Fruit fly (Drosophila melanogaster) whole organism, embryonic: ENCODE results near the gene CG4393.
A peak's percentile ranks its signal among the peaks of the same experiment; 100 is the strongest.

Source experiments
- Ada2b ChIP-seq: fragments of 200-800 bp; sonication (Bioruptor generic); IDR thresholded peaks from 2 replicates; pipeline ENCODE4 v1.3.6; 2022; ENCODE audit warnings: missing biosample characterization, missing genetic modification characterization
- Antp ChIP-seq: fragments of 200-800 bp; sonication (Bioruptor generic); optimal IDR thresholded peaks from 3 replicates; lab custom pipeline; 2016; ENCODE audit warnings: missing biosample characterization, missing genetic modification characterization
- CG11696 ChIP-seq: fragments of 200-800 bp; sonication (Bioruptor generic); IDR thresholded peaks from 2 replicates; pipeline ENCODE4 v1.3.6; 2022; ENCODE audit warnings: missing biosample characterization, missing genetic modification characterization
- CG1603 ChIP-seq: fragments of 200-800 bp; sonication (Bioruptor generic); optimal IDR thresholded peaks from 2 replicates; lab custom pipeline; 2019; ENCODE audit warnings: missing biosample characterization, mild to moderate bottlenecking, missing genetic modification characterization, moderate library complexity
- CG16779 ChIP-seq: fragments of 200-800 bp; sonication (Bioruptor generic); IDR thresholded peaks from 2 replicates; pipeline ENCODE4 v1.3.6; 2022; ENCODE audit warnings: missing biosample characterization, missing genetic modification characterization
- CG2120 ChIP-seq: fragments of 200-800 bp; sonication (Bioruptor generic); optimal IDR thresholded peaks from 3 replicates; lab custom pipeline; 2016; ENCODE audit warnings: missing biosample characterization, missing genetic modification characterization
- CG2678 ChIP-seq: fragments of 200-800 bp; sonication (Bioruptor generic); optimal IDR thresholded peaks from 3 replicates; lab custom pipeline; 2019; ENCODE audit warnings: missing biosample characterization, mild to moderate bottlenecking, missing genetic modification characterization, moderate library complexity
- CG3065 ChIP-seq: fragments of 200-800 bp; sonication (Bioruptor generic); optimal IDR thresholded peaks from 2 replicates; lab custom pipeline; 2016; ENCODE audit warnings: missing biosample characterization, missing genetic modification characterization
- CG31224 ChIP-seq: fragments of 200-800 bp; sonication (Bioruptor generic); IDR thresholded peaks from 2 replicates; pipeline ENCODE4 v1.3.6; 2022; ENCODE audit warnings: missing biosample characterization, missing genetic modification characterization
- CG4404 ChIP-seq: fragments of 200-800 bp; sonication (Bioruptor generic); IDR thresholded peaks from 2 replicates; pipeline ENCODE4 v1.3.6; 2022; ENCODE audit warnings: missing biosample characterization, missing genetic modification characterization
- CG6689 ChIP-seq: fragments of 200-800 bp; sonication (Bioruptor generic); IDR thresholded peaks from 2 replicates; pipeline ENCODE4 v1.3.6; 2022; ENCODE audit warnings: missing biosample characterization, missing genetic modification characterization
- CG8290 ChIP-seq, 3 experiments: fragments of 200-800 bp; sonication (Bioruptor generic); optimal IDR thresholded peaks; 2 replicates each; lab custom pipeline; 2016 to 2019; ENCODE audit warnings: missing biosample characterization in 3 of 3, missing genetic modification characterization in 3 of 3, mild to moderate bottlenecking in 2 of 3, moderate library complexity in 1 of 3
- CG9609 ChIP-seq: fragments of 200-800 bp; sonication (Bioruptor generic); optimal IDR thresholded peaks from 3 replicates; lab custom pipeline; 2016; ENCODE audit warnings: missing biosample characterization, missing genetic modification characterization
- CG9932 ChIP-seq: fragments of 200-800 bp; sonication (Bioruptor generic); IDR thresholded peaks from 2 replicates; pipeline ENCODE4 v1.3.6; 2022; ENCODE audit warnings: missing biosample characterization, missing genetic modification characterization
- CHES-1-like ChIP-seq: fragments of 200-800 bp; sonication (Bioruptor generic); optimal IDR thresholded peaks from 2 replicates; lab custom pipeline; 2016; ENCODE audit warnings: missing biosample characterization, missing genetic modification characterization
- D19A ChIP-seq: fragments of 200-800 bp; optimal IDR thresholded peaks from 3 replicates; lab custom pipeline; 2019; ENCODE audit warnings: missing biosample characterization, mild to moderate bottlenecking, missing genetic modification characterization, moderate library complexity
- E2f1 ChIP-seq: fragments of 200-800 bp; sonication (Bioruptor generic); IDR thresholded peaks from 2 replicates; pipeline ENCODE4 v1.3.6; 2022; ENCODE audit warnings: missing biosample characterization, missing genetic modification characterization
- Fer3 ChIP-seq: fragments of 200-800 bp; sonication (Bioruptor generic); optimal IDR thresholded peaks from 2 replicates; lab custom pipeline; 2018; ENCODE audit warnings: missing biosample characterization, mild to moderate bottlenecking, missing genetic modification characterization, moderate library complexity
- Gug ChIP-seq: fragments of 200-800 bp; sonication (Bioruptor generic); IDR thresholded peaks from 4 replicates; pipeline ENCODE4 v1.3.6; 2022; ENCODE audit warnings: missing biosample characterization, missing genetic modification characterization
- HLHmδ ChIP-seq: fragments of 200-800 bp; sonication (Bioruptor generic); optimal IDR thresholded peaks from 2 replicates; lab custom pipeline; 2018; ENCODE audit warnings: missing biosample characterization, mild to moderate bottlenecking, missing genetic modification characterization, moderate library complexity
- Hr78 ChIP-seq, 2 experiments: fragments of 200-800 bp in 1 of 2; fragments of >200 bp in 1 of 2; sonication (Bioruptor generic) in 1 of 2; optimal IDR thresholded peaks; 2 replicates each; lab custom pipeline; 2017 to 2019; ENCODE audit warnings: missing biosample characterization in 2 of 2, missing genetic modification characterization in 2 of 2, mild to moderate bottlenecking in 1 of 2, moderate library complexity in 1 of 2
- Lim3 ChIP-seq: fragments of 200-800 bp; sonication (Bioruptor generic); IDR thresholded peaks from 2 replicates; pipeline ENCODE4 v1.3.6; 2022; ENCODE audit warnings: missing biosample characterization, missing genetic modification characterization
- Med ChIP-seq: fragments of 200-800 bp; sonication (Bioruptor generic); peaks from one replicate; lab custom pipeline; 2016; ENCODE audit warnings: missing biosample characterization, missing genetic modification characterization, mild to moderate bottlenecking, inconsistent platforms, moderate library complexity
- Mrtf ChIP-seq: fragments of 200-800 bp; sonication (Bioruptor generic); IDR thresholded peaks from 3 replicates; pipeline ENCODE4 v1.3.6; 2022; ENCODE audit warnings: missing biosample characterization, missing genetic modification characterization
- NFAT ChIP-seq: fragments of 200-800 bp; sonication (Bioruptor generic); IDR thresholded peaks from 2 replicates; pipeline ENCODE4 v1.3.6; 2022; ENCODE audit warnings: missing biosample characterization, missing genetic modification characterization
- aop ChIP-seq: fragments of 200-800 bp; sonication (Bioruptor generic); IDR thresholded peaks from 2 replicates; pipeline ENCODE4 v1.3.6; 2022; ENCODE audit warnings: missing biosample characterization, missing genetic modification characterization
- bab2 ChIP-seq: fragments of 200-800 bp; sonication (Bioruptor generic); optimal IDR thresholded peaks from 2 replicates; lab custom pipeline; 2016; ENCODE audit warnings: missing biosample characterization, missing genetic modification characterization
- bigmax ChIP-seq: fragments of 200-800 bp; sonication (Bioruptor generic); optimal IDR thresholded peaks from 2 replicates; lab custom pipeline; 2018; ENCODE audit warnings: missing biosample characterization, mild to moderate bottlenecking, missing genetic modification characterization
- ci ChIP-seq: fragments of 200-800 bp; sonication (Bioruptor generic); IDR thresholded peaks from 3 replicates; pipeline ENCODE4 v1.3.6; 2022; ENCODE audit warnings: missing biosample characterization, missing genetic modification characterization
- corto ChIP-seq: fragments of 200-800 bp; sonication (Bioruptor generic); optimal IDR thresholded peaks from 2 replicates; lab custom pipeline; 2016; ENCODE audit warnings: missing biosample characterization, mild to moderate bottlenecking, missing genetic modification characterization, moderate library complexity
- crc ChIP-seq: fragments of 200-800 bp; sonication (Bioruptor generic); optimal IDR thresholded peaks from 2 replicates; lab custom pipeline; 2016; ENCODE audit warnings: missing biosample characterization, missing genetic modification characterization
- da ChIP-seq: fragments of 200-800 bp; sonication (Bioruptor generic); optimal IDR thresholded peaks from 2 replicates; lab custom pipeline; 2016; ENCODE audit warnings: missing biosample characterization, missing genetic modification characterization
- exex ChIP-seq: fragments of 200-800 bp; sonication (Bioruptor generic); optimal IDR thresholded peaks from 4 replicates; lab custom pipeline; 2018; ENCODE audit warnings: missing biosample characterization, mild to moderate bottlenecking, missing genetic modification characterization, moderate library complexity
- ftz-f1 ChIP-seq: fragments of 200-800 bp; sonication (Bioruptor generic); optimal IDR thresholded peaks from 2 replicates; lab custom pipeline; 2016; ENCODE audit warnings: missing biosample characterization, missing genetic modification characterization
- gem ChIP-seq: fragments of 200-800 bp; sonication (Bioruptor generic); optimal IDR thresholded peaks from 2 replicates; lab custom pipeline; 2019; ENCODE audit warnings: missing biosample characterization, mild to moderate bottlenecking, missing genetic modification characterization, moderate library complexity
- her ChIP-seq: fragments of 200-800 bp; sonication (Bioruptor generic); optimal IDR thresholded peaks from 2 replicates; lab custom pipeline; 2016; ENCODE audit warnings: missing biosample characterization, missing genetic modification characterization
- hkb ChIP-seq, 2 experiments: fragments of 200-800 bp in 1 of 2; fragments of >200 bp in 1 of 2; sonication (Bioruptor generic) in 1 of 2; IDR thresholded peaks in 1 of 2; optimal IDR thresholded peaks in 1 of 2; 2 replicates each; pipeline versions ENCODE4 v1.3.6 to Lab custom; 2017 to 2022; ENCODE audit warnings: missing biosample characterization in 1 of 2, missing genetic modification characterization in 1 of 2
- lilli ChIP-seq: fragments of 200-800 bp; sonication (Bioruptor generic); optimal IDR thresholded peaks from 3 replicates; lab custom pipeline; 2016; ENCODE audit warnings: missing biosample characterization, missing genetic modification characterization
- lmd ChIP-seq: fragments of 200-800 bp; sonication (Bioruptor generic); IDR thresholded peaks from 2 replicates; pipeline ENCODE4 v1.3.6; 2022; ENCODE audit warnings: missing biosample characterization, missing genetic modification characterization
- pfk ChIP-seq: fragments of 200-800 bp; sonication (Bioruptor generic); optimal IDR thresholded peaks from 2 replicates; lab custom pipeline; 2018; ENCODE audit warnings: missing biosample characterization, mild to moderate bottlenecking, missing genetic modification characterization, moderate library complexity
- pros ChIP-seq: fragments of 200-800 bp; sonication (Bioruptor generic); optimal IDR thresholded peaks from 3 replicates; lab custom pipeline; 2019; ENCODE audit warnings: missing biosample characterization, mild to moderate bottlenecking, missing genetic modification characterization, moderate library complexity
- schlank ChIP-seq: fragments of 200-800 bp; sonication (Bioruptor generic); optimal IDR thresholded peaks from 2 replicates; lab custom pipeline; 2018; ENCODE audit warnings: missing biosample characterization, mild to moderate bottlenecking, missing genetic modification characterization
- sd ChIP-seq: fragments of 200-800 bp; sonication (Bioruptor generic); optimal IDR thresholded peaks from 3 replicates; lab custom pipeline; 2018; ENCODE audit warnings: missing biosample characterization, mild to moderate bottlenecking, missing genetic modification characterization, moderate library complexity
- sens ChIP-seq: fragments of 200-800 bp; sonication (Bioruptor generic); peaks from one replicate; lab custom pipeline; 2016; ENCODE audit warnings: missing biosample characterization, missing genetic modification characterization
- sens-2 ChIP-seq: fragments of 200-800 bp; sonication (Bioruptor generic); IDR thresholded peaks from 2 replicates; pipeline ENCODE4 v1.3.6; 2022; ENCODE audit warnings: missing biosample characterization, missing genetic modification characterization
- stc ChIP-seq: fragments of 200-800 bp; sonication (Bioruptor generic); IDR thresholded peaks from 2 replicates; pipeline ENCODE4 v1.3.6; 2022; ENCODE audit warnings: missing biosample characterization, missing genetic modification characterization
- tll ChIP-seq, 2 experiments: fragments of 200-800 bp in 1 of 2; fragments of >200 bp in 1 of 2; sonication (Bioruptor generic) in 1 of 2; optimal IDR thresholded peaks; 2 replicates each; lab custom pipeline; 2017 to 2019; ENCODE audit warnings: missing biosample characterization in 2 of 2, missing genetic modification characterization in 2 of 2, mild to moderate bottlenecking in 1 of 2, moderate library complexity in 1 of 2

CG4393 gene

DNA sequence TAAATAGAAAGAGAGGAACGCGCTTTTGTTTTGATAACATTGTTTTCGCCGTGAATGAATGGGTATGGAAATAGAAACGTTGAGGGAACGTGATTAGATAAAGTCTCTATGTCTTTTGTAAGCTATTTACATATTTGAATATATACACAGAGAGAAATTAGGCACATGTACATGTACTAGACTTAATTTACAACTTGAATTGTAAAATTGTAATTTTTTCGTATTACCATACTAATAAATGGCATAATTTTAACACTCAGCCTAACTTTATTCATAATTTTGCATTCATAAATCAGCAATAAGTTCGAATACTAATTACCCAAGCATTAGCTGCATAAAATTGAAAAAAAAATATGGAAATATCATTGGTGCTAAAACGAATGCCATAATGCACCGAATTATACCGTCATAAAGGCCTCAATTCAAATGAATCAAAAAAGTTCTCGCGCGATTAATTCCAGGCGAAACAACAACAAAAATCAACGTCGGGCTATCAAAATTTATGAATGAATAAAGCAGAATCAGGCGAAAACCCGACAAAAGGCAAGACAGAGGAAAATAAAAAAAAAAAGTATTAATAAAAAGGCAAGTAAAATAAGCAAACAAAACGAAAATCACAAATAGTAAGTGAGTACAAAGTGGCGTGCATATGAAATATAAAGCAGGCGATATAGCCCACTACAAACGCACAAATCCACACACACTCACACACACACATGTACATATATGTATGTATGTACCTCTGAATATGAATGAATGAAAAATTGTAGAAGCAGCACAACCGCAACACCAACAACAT is 51.8 kb downstream of the CG4393 start (continued):
- TF ChIP-seq aop (GFP tag; lab: Robert Waterston, UW): no peak
- TF ChIP-seq sens-2: no peak
- TF ChIP-seq Antp (GFP tag; lab: Kevin White, UChicago): no peak
- TF ChIP-seq da (GFP tag; lab: Kevin White, UChicago): no peak
- TF ChIP-seq NFAT (GFP tag; lab: Robert Waterston, UW): no peak
- TF ChIP-seq lilli: peak; percentile 53
- no peak for TF ChIP-seq her (GFP tag; lab: Kevin White, UChicago)
- no peak for TF ChIP-seq CG3065 (GFP tag; lab: Kevin White, UChicago)
- no peak for TF ChIP-seq Ada2b (GFP tag; lab: Robert Waterston, UW)
- no peak for TF ChIP-seq Mrtf (GFP tag; lab: Robert Waterston, UW)
- no peak for TF ChIP-seq exex (tag; lab: Kevin White, UChicago)
- TF ChIP-seq stc (GFP tag; lab: Robert Waterston, UW): peak; percentile 10; the same call in 1 of the 2 replicates
- TF ChIP-seq sens (GFP tag; lab: Kevin White, UChicago): peak; percentile 95
- no peak for TF ChIP-seq CG4404 (GFP tag; lab: Robert Waterston, UW)
- peak; percentile 53 for TF ChIP-seq CHES-1-like (GFP tag; lab: Kevin White, UChicago)
- no peak for TF ChIP-seq tll (GFP tag; optimal IDR thresholded peaks at IDR 0.05; lab: Kevin White, UChicago)
- TF ChIP-seq Fer3: peak; percentile 62
- TF ChIP-seq bigmax (GFP tag; lab: Kevin White, UChicago): no peak
- TF ChIP-seq corto: no peak

DNA sequence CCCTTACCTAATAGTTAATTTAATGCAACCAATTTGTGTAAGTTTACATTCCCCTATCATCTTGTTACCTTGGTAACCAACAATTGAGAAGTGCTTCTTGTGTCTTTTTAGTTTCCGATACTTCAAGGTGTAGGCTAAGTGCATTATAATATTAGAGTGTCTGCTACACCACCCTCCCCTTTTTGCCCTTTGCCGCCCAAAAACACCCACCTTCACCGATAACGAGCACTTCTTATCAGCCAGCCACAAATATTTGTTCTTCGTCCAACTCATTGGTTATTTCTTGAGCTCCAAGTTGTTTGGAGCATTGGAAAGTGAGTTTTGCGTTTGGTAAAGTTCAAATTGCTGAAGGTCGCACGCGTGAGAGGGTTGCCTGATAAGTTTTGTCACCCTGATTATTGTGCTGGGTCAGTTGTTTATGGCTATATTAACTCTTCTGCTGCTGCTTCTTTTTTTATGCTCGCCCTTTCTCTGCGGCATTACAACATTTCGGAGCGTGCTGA is 52.7 kb downstream of the CG4393 start:
- TF ChIP-seq CG16779 (0 out of 2 replicates have a peak, but pooled peaks have one; percentile 39), lmd (GFP tag; lab: Robert Waterston, UW) (peak; percentile 42), CG11696 (GFP tag; lab: Robert Waterston, UW) (peak; percentile 16; the same call in 1 of the 2 replicates), Lim3 (GFP tag; lab: Robert Waterston, UW) (no peak), bab2 (GFP tag; lab: Kevin White, UChicago) (peak; percentile 9), ci (GFP tag; lab: Robert Waterston, UW) (0 out of 3 replicates have a peak, but pooled peaks have one; percentile 44), CG8290 (GFP tag; optimal IDR thresholded peaks at IDR 0.05; lab: Kevin White, UChicago) (no peak), CG8290 (tag; optimal IDR thresholded peaks at IDR 0.05; lab: Kevin White, UChicago) (peak in 1 of 2 experiments; percentile 63), exex (tag; lab: Kevin White, UChicago) (peak; percentile 60), hkb (optimal IDR thresholded peaks at IDR 0.05; lab: Kevin White, UChicago) (peak; percentile 86), hkb (GFP tag; IDR thresholded peaks at IDR 0.05; lab: Robert Waterston, UW) (no peak), Hr78 (GFP tag; optimal IDR thresholded peaks at IDR 0.05; lab: Kevin White, UChicago) (peak in 1 of 2 experiments; percentile 88), crc (GFP tag; lab: Kevin White, UChicago) (no peak), pros (GFP tag; lab: Kevin White, UChicago) (peak; percentile 40), CG2678 (tag; lab: Kevin White, UChicago) (peak; percentile 29), pfk (GFP tag; lab: Kevin White, UChicago) (no peak), CG1603 (peak; percentile 45), Med (GFP tag; lab: Kevin White, UChicago) (peak; percentile 84), Gug (GFP tag; lab: Robert Waterston, UW) (0 out of 4 replicates have a peak, but pooled peaks have one; percentile 5), HLHmδ (GFP tag; lab: Kevin White, UChicago) (peak; percentile 56), CG2120 (GFP tag; lab: Kevin White, UChicago) (peak; percentile 55), CG6689 (GFP tag; lab: Robert Waterston, UW) (0 out of 2 replicates have a peak, but pooled peaks have one; percentile 10), CG31224 (GFP tag; lab: Robert Waterston, UW) (0 out of 2 replicates have a peak, but pooled peaks have one; percentile 19), ftz-f1 (GFP tag; lab: Kevin White, UChicago) (peak; percentile 68), sd (tag; lab: Kevin White, UChicago) (peak; percentile 87), CG9609 (GFP tag; lab: Kevin White, UChicago) (peak; percentile 13), lilli (peak; percentile 14), E2f1 (0 out of 2 replicates have a peak, but pooled peaks have one; percentile 9), D19A (tag; lab: Kevin White, UChicago) (peak; percentile 95), schlank (tag; lab: Kevin White, UChicago) (no peak), CG9932 (0 out of 2 replicates have a peak, but pooled peaks have one; percentile 17), gem (tag; lab: Kevin White, UChicago) (peak; percentile 28)
